Worm (Caenorhabditis elegans): ENCODE measurements around the gene aagr-2.

The aagr-2 gene

ce11 chrII:4925198-4925764, at the start of gene aagr-2:
Gene aagr-2 (minus strand): TSS chrII:4925248.
- TF ChIP-seq med-1 (GFP tag; optimal IDR thresholded peaks at IDR 0.05; ENCODE audit: insufficient read depth) = no peak
- TF ChIP-seq T22C8.4 (GFP tag; IDR thresholded peaks at IDR 0.05) = no peak
- no peak for TF ChIP-seq cog-1 (tag; optimal IDR thresholded peaks at IDR 0.05)
- TF ChIP-seq flt-1 (GFP tag; IDR thresholded peaks at IDR 0.05) = no peak
- TF ChIP-seq klf-2 (GFP tag; conservative IDR thresholded peaks at IDR 0.05) = no peak
- no peak for TF ChIP-seq ztf-29 (GFP tag; IDR thresholded peaks at IDR 0.05)
- TF ChIP-seq ref-1 (GFP tag; conservative IDR thresholded peaks at IDR 0.05) = no peak
- TF ChIP-seq ztf-23 (GFP tag; IDR thresholded peaks at IDR 0.05) = no peak
- TF ChIP-seq tab-1 (GFP tag; IDR thresholded peaks at IDR 0.05) = no peak

- no peak for TF ChIP-seq ztf-29 (GFP tag; IDR thresholded peaks at IDR 0.05)
- no peak for TF ChIP-seq cog-1 (tag; optimal IDR thresholded peaks at IDR 0.05)
Observed at ce11 chrII:4974448-4974951, 49.5 kb upstream of the aagr-2 start.

ce11 chrII:4968863-4969262, 43.8 kb upstream of the aagr-2 start, which contains the start of gene shc-2:
Gene shc-2 (plus strand): TSS chrII:4969163.
- TF ChIP-seq T22C8.4 (GFP tag; IDR thresholded peaks at IDR 0.05) (no peak), ztf-29 (GFP tag; IDR thresholded peaks at IDR 0.05) (no peak), med-1 (GFP tag; optimal IDR thresholded peaks at IDR 0.05; ENCODE audit: insufficient read depth) (no peak), flt-1 (GFP tag; IDR thresholded peaks at IDR 0.05) (no peak), ref-1 (GFP tag; conservative IDR thresholded peaks at IDR 0.05) (no peak), cog-1 (tag; optimal IDR thresholded peaks at IDR 0.05) (no peak), klf-2 (GFP tag; conservative IDR thresholded peaks at IDR 0.05) (no peak), tab-1 (GFP tag; IDR thresholded peaks at IDR 0.05) (no peak), ztf-23 (GFP tag; IDR thresholded peaks at IDR 0.05) (no peak)

- TF ChIP-seq klf-2 (GFP tag; conservative IDR thresholded peaks at IDR 0.05) (no peak), ztf-29 (GFP tag; IDR thresholded peaks at IDR 0.05) (no peak), T22C8.4 (GFP tag; IDR thresholded peaks at IDR 0.05) (no peak), ztf-23 (GFP tag; IDR thresholded peaks at IDR 0.05) (no peak), flt-1 (GFP tag; IDR thresholded peaks at IDR 0.05) (no peak), cog-1 (tag; optimal IDR thresholded peaks at IDR 0.05) (no peak), med-1 (GFP tag; optimal IDR thresholded peaks at IDR 0.05; ENCODE audit: insufficient read depth) (no peak), ref-1 (GFP tag; conservative IDR thresholded peaks at IDR 0.05) (no peak), tab-1 (GFP tag; IDR thresholded peaks at IDR 0.05) (no peak)
Observed at ce11 chrII:4967636-4968035, 42.6 kb upstream of the aagr-2 start.

ce11 chrII:4966576-4966975, 41.5 kb upstream of the aagr-2 start:
- TF ChIP-seq klf-2 (GFP tag; conservative IDR thresholded peaks at IDR 0.05) (no peak), flt-1 (GFP tag; IDR thresholded peaks at IDR 0.05) (no peak), ref-1 (GFP tag; conservative IDR thresholded peaks at IDR 0.05) (no peak), T22C8.4 (GFP tag; IDR thresholded peaks at IDR 0.05) (no peak), med-1 (GFP tag; optimal IDR thresholded peaks at IDR 0.05; ENCODE audit: insufficient read depth) (no peak), ztf-29 (GFP tag; IDR thresholded peaks at IDR 0.05) (no peak), cog-1 (tag; optimal IDR thresholded peaks at IDR 0.05) (no peak), tab-1 (GFP tag; IDR thresholded peaks at IDR 0.05) (no peak), ztf-23 (GFP tag; IDR thresholded peaks at IDR 0.05) (no peak)

- TF ChIP-seq tab-1 (GFP tag; IDR thresholded peaks at IDR 0.05) (no peak), klf-2 (GFP tag; conservative IDR thresholded peaks at IDR 0.05) (no peak), cog-1 (tag; optimal IDR thresholded peaks at IDR 0.05) (no peak), ref-1 (GFP tag; conservative IDR thresholded peaks at IDR 0.05) (no peak), flt-1 (GFP tag; IDR thresholded peaks at IDR 0.05) (no peak), ztf-29 (GFP tag; IDR thresholded peaks at IDR 0.05) (no peak), med-1 (GFP tag; optimal IDR thresholded peaks at IDR 0.05; ENCODE audit: insufficient read depth) (no peak), T22C8.4 (GFP tag; IDR thresholded peaks at IDR 0.05) (no peak), ztf-23 (GFP tag; IDR thresholded peaks at IDR 0.05) (no peak)
Observed at ce11 chrII:4960690-4961089, 35.6 kb upstream of the aagr-2 start.

ce11 chrII:4959719-4960118, 34.7 kb upstream of the aagr-2 start, which contains the start of gene ulp-2:
Gene ulp-2 (minus strand): TSS chrII:4959876.
- TF ChIP-seq ztf-23 (GFP tag; IDR thresholded peaks at IDR 0.05) (0 out of 2 replicates have a peak, but pooled peaks have one; percentile 19), klf-2 (GFP tag; conservative IDR thresholded peaks at IDR 0.05) (no peak)

ce11 chrII:4955353-4955752, 30.3 kb upstream of the aagr-2 start, which contains the start of gene pbs-3:
Gene pbs-3 (minus strand): TSS chrII:4955427.
- TF ChIP-seq cog-1 (tag; optimal IDR thresholded peaks at IDR 0.05) (peak; percentile 12), ztf-23 (GFP tag; IDR thresholded peaks at IDR 0.05) (no peak), flt-1 (GFP tag; IDR thresholded peaks at IDR 0.05) (0 out of 2 replicates have a peak, but pooled peaks have one; percentile 56)

- TF ChIP-seq cog-1 (tag; optimal IDR thresholded peaks at IDR 0.05) (no peak), klf-2 (GFP tag; conservative IDR thresholded peaks at IDR 0.05) (no peak), T22C8.4 (GFP tag; IDR thresholded peaks at IDR 0.05) (no peak), ztf-29 (GFP tag; IDR thresholded peaks at IDR 0.05) (no peak), flt-1 (GFP tag; IDR thresholded peaks at IDR 0.05) (no peak), ref-1 (GFP tag; conservative IDR thresholded peaks at IDR 0.05) (no peak), med-1 (GFP tag; optimal IDR thresholded peaks at IDR 0.05; ENCODE audit: insufficient read depth) (no peak), tab-1 (GFP tag; IDR thresholded peaks at IDR 0.05) (no peak), ztf-23 (GFP tag; IDR thresholded peaks at IDR 0.05) (no peak)
Observed at ce11 chrII:4954099-4954959, 29.3 kb upstream of the aagr-2 start.

Data from whole organism, midembryonic.